Worm (Caenorhabditis elegans): ENCODE data around the gene smf-3.
A peak's percentile ranks its signal among the peaks of the same experiment; 100 is the strongest.

smf-3 gene

ce11 chrIV:2666586-2667100 lies 48.0 kb downstream of the smf-3 start, which contains the start of gene Y69A2AR.1:
Gene Y69A2AR.1, plus strand, starts transcription at chrIV:2667050.
- TF ChIP-seq dpl-1 (GFP tag; optimal IDR thresholded peaks at IDR 0.05), result peak in 2 of 3 experiments; percentile 0 to 49
- TF ChIP-seq nhr-71 (tag; optimal IDR thresholded peaks at IDR 0.05), result no peak
- peak; percentile 75 for TF ChIP-seq F16B12.6 (tag; optimal IDR thresholded peaks at IDR 0.05)
- TF ChIP-seq unc-62 (GFP tag; optimal IDR thresholded peaks at IDR 0.05), result no peak
- no peak for TF ChIP-seq ceh-82 (tag; optimal IDR thresholded peaks at IDR 0.05)
- TF ChIP-seq lsy-2 (tag; optimal IDR thresholded peaks at IDR 0.05), result peak; percentile 85 to 97
- TF ChIP-seq lin-35 (GFP tag; optimal IDR thresholded peaks at IDR 0.05), result peak in 1 of 2 experiments; percentile 29
- TF ChIP-seq ztf-11 (tag; optimal IDR thresholded peaks at IDR 0.05), result no peak
- TF ChIP-seq efl-1 (optimal IDR thresholded peaks at IDR 0.05), result peak; percentile 15 to 35
- peak; percentile 51 to 92 for TF ChIP-seq efl-1 (GFP tag; optimal IDR thresholded peaks at IDR 0.05 in 1 of 2)
- no peak for TF ChIP-seq mdl-1 (tag; optimal IDR thresholded peaks at IDR 0.05)

ce11 chrIV:2668152-2668551 lies 49.5 kb downstream of the smf-3 start:
- TF ChIP-seq efl-1 (optimal IDR thresholded peaks at IDR 0.05) (peak in 1 of 2 experiments; percentile 8), efl-1 (GFP tag; optimal IDR thresholded peaks at IDR 0.05 in 1 of 2) (peak in 1 of 2 experiments; percentile 25)

ce11 chrIV:2670664-2671063 lies 52.0 kb downstream of the smf-3 start:
- TF ChIP-seq dpl-1 (GFP tag; optimal IDR thresholded peaks at IDR 0.05) (peak; percentile 77 to 87 (median 84)), alr-1 (tag; optimal IDR thresholded peaks at IDR 0.05; ENCODE audit: borderline replicate concordance) (no peak), pag-3 (tag; optimal IDR thresholded peaks at IDR 0.05; ENCODE audit: borderline replicate concordance, insufficient read depth) (no peak), elt-2 (tag; optimal IDR thresholded peaks at IDR 0.05) (no peak), elt-3 (tag; optimal IDR thresholded peaks at IDR 0.05) (no peak), nhr-20 (tag; optimal IDR thresholded peaks at IDR 0.05) (no peak), pax-3 (tag; optimal IDR thresholded peaks at IDR 0.05) (no peak), mep-1 (tag; optimal IDR thresholded peaks at IDR 0.05) (no peak), dsc-1 (tag; optimal IDR thresholded peaks at IDR 0.05) (no peak), blmp-1 (tag; optimal IDR thresholded peaks at IDR 0.05) (no peak), nhr-71 (tag; optimal IDR thresholded peaks at IDR 0.05) (peak; percentile 22), snu-23 (GFP tag; optimal IDR thresholded peaks at IDR 0.05) (peak; percentile 17), ceh-82 (tag; optimal IDR thresholded peaks at IDR 0.05) (no peak), lir-3 (tag; optimal IDR thresholded peaks at IDR 0.05; ENCODE audit: poor library complexity) (no peak), swsn-7 (tag; optimal IDR thresholded peaks at IDR 0.05) (no peak), fkh-10 (GFP tag; optimal IDR thresholded peaks at IDR 0.05) (no peak), nhr-19 (GFP tag; conservative IDR thresholded peaks at IDR 0.05) (0 out of 2 replicates have a peak, but pooled peaks have one; percentile 14), nhr-28 (tag; optimal IDR thresholded peaks at IDR 0.05) (no peak), C16A3.4 (tag; optimal IDR thresholded peaks at IDR 0.05) (no peak), skn-1 (tag; optimal IDR thresholded peaks at IDR 0.05) (no peak), nhr-47 (tag; optimal IDR thresholded peaks at IDR 0.05) (peak; percentile 28), lin-39 (tag; optimal IDR thresholded peaks at IDR 0.05) (no peak), lsy-2 (tag; optimal IDR thresholded peaks at IDR 0.05) (peak; percentile 20 to 60), F16B12.6 (tag; optimal IDR thresholded peaks at IDR 0.05) (no peak), ceh-90 (tag; optimal IDR thresholded peaks at IDR 0.05) (no peak), ceh-88 (GFP tag; IDR thresholded peaks at IDR 0.05) (no peak), ceh-63 (GFP tag; optimal IDR thresholded peaks at IDR 0.05) (no peak), efl-3 (GFP tag; optimal IDR thresholded peaks at IDR 0.05) (no peak), ztf-11 (tag; optimal IDR thresholded peaks at IDR 0.05) (no peak), efl-1 (optimal IDR thresholded peaks at IDR 0.05) (peak; percentile 65 to 85), efl-1 (GFP tag; optimal IDR thresholded peaks at IDR 0.05 in 1 of 2) (peak; percentile 90 to 99), aly-2 (tag; optimal IDR thresholded peaks at IDR 0.05) (no peak), lin-35 (GFP tag; optimal IDR thresholded peaks at IDR 0.05) (peak; percentile 84 to 91), zag-1 (tag; optimal IDR thresholded peaks at IDR 0.05) (no peak), unc-30 (tag; optimal IDR thresholded peaks at IDR 0.05) (no peak), xbp-1 (tag; optimal IDR thresholded peaks at IDR 0.05) (no peak), pqm-1 (tag; optimal IDR thresholded peaks at IDR 0.05) (no peak), nhr-85 (tag) (no peak), ama-1 (optimal IDR thresholded peaks at IDR 0.05) (no peak), isw-1 (GFP tag; IDR thresholded peaks at IDR 0.05) (no peak), unc-86 (tag; optimal IDR thresholded peaks at IDR 0.05) (no peak), zip-4 (GFP tag; optimal IDR thresholded peaks at IDR 0.05) (no peak), unc-62 (GFP tag; optimal IDR thresholded peaks at IDR 0.05) (no peak), mdl-1 (tag; optimal IDR thresholded peaks at IDR 0.05) (no peak), grh-1 (GFP tag; IDR thresholded peaks at IDR 0.05) (no peak)

Measured in whole organism, L1 larva.